Worm (Caenorhabditis elegans) whole organism, young adult: Measurements from ENCODE around the gene bath-37.

ENCODE experiments used
- Y53F4B.3 ChIP-seq: fragments of 200-800 bp; sonication (Bioruptor generic); IDR thresholded peaks from 2 replicates; pipeline ENCODE4 v1.3.6; 2022; ENCODE audit warnings: missing genetic modification reagents, missing genetic modification characterization, missing compliant biosample characterization
- Y79H2A.3 ChIP-seq: fragments of 200-800 bp; sonication (Bioruptor generic); conservative IDR thresholded peaks from 2 replicates; pipeline ENCODE4 v1.3.6; 2022; ENCODE audit warnings: missing genetic modification reagents, missing genetic modification characterization, missing compliant biosample characterization

DNA sequence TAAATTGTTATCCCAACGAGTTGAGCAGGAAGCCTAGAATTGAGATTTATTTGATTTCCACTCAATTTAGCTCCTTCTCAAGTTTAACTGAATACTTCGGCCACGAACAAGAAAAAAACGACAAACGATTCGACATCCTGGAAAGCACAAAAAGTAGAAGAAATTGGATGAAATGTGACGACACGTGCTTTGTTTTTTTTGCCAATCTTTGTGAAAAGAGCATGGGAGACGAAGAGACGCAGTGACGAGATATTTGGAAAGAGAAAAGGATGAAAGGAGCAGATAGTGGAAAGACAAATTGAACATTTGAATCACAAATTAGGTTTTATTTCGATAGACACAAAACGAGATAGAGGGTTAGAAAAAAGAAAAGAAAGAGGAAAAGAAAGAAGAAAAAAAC, 45.8 kb downstream of the bath-37 start:
- TF ChIP-seq Y79H2A.3 (GFP tag; lab: Robert Waterston, UW) (no peak), Y53F4B.3 (GFP tag; lab: Robert Waterston, UW) (no peak)
